Worm (Caenorhabditis elegans) whole organism, mixed stage, embryonic: ENCODE measurements around the gene B0244.7.

ENCODE experiments used
- M03D4.4 ChIP-seq: sonication (generic microtip); optimal IDR thresholded peaks from 2 replicates; lab custom pipeline; 2017; ENCODE audit warnings: mild to moderate bottlenecking, missing genetic modification characterization, missing compliant biosample characterization
- bed-3 ChIP-seq: fragments of 200-800 bp; sonication (Bioruptor generic); optimal IDR thresholded peaks from 3 replicates; lab custom pipeline; 2018; ENCODE audit warnings: mild to moderate bottlenecking, missing genetic modification characterization, moderate library complexity, missing compliant biosample characterization
- blmp-1 ChIP-seq: fragments of 150-350 bp; optimal IDR thresholded peaks from 2 replicates; lab custom pipeline; 2014; ENCODE audit warnings: missing biosample characterization, missing genetic modification characterization
- ceh-39 ChIP-seq: fragments of 150-350 bp; optimal IDR thresholded peaks from 2 replicates; lab custom pipeline; 2014; ENCODE audit warnings: missing biosample characterization, missing genetic modification characterization
- ceh-83 ChIP-seq: fragments of 200-800 bp; sonication (Bioruptor generic); optimal IDR thresholded peaks from 2 replicates; lab custom pipeline; 2018; ENCODE audit warnings: mild to moderate bottlenecking, missing genetic modification characterization, missing compliant biosample characterization
- ces-1 ChIP-seq: fragments of 150-350 bp; optimal IDR thresholded peaks from 2 replicates; lab custom pipeline; 2014; ENCODE audit warnings: missing biosample characterization, missing genetic modification reagents, missing genetic modification characterization
- cnd-1 ChIP-seq: fragments of 200-800 bp; sonication (Bioruptor generic); optimal IDR thresholded peaks from 2 replicates; lab custom pipeline; 2018; ENCODE audit warnings: mild to moderate bottlenecking, missing genetic modification characterization, missing compliant biosample characterization
- flh-1 ChIP-seq: fragments of 200-800 bp; sonication (Bioruptor generic); optimal IDR thresholded peaks from 2 replicates; lab custom pipeline; 2018; ENCODE audit warnings: mild to moderate bottlenecking, missing genetic modification characterization, moderate library complexity, missing compliant biosample characterization
- ham-2 ChIP-seq: fragments of 200-800 bp; sonication (Bioruptor generic); optimal IDR thresholded peaks from 2 replicates; lab custom pipeline; 2018; ENCODE audit warnings: mild to moderate bottlenecking, missing genetic modification characterization, missing compliant biosample characterization
- hlh-1 ChIP-seq: fragments of 150-350 bp; optimal IDR thresholded peaks from 2 replicates; lab custom pipeline; 2014; ENCODE audit warnings: missing biosample characterization, missing genetic modification reagents, missing genetic modification characterization
- lin-13 ChIP-seq: fragments of 150-350 bp; optimal IDR thresholded peaks from 2 replicates; lab custom pipeline; 2014; ENCODE audit warnings: missing biosample characterization, missing genetic modification characterization
- lin-32 ChIP-seq: fragments of 200-800 bp; sonication (Bioruptor generic); optimal IDR thresholded peaks from 2 replicates; lab custom pipeline; 2018; ENCODE audit warnings: mild to moderate bottlenecking, missing genetic modification characterization, missing compliant biosample characterization
- lsy-2 ChIP-seq: fragments of 150-350 bp; optimal IDR thresholded peaks from 2 replicates; lab custom pipeline; 2014; ENCODE audit warnings: missing biosample characterization, missing genetic modification characterization
- mab-5 ChIP-seq: fragments of 150-350 bp; optimal IDR thresholded peaks from 2 replicates; lab custom pipeline; 2014; ENCODE audit warnings: missing biosample characterization, missing genetic modification characterization
- mep-1 ChIP-seq: fragments of 150-350 bp; optimal IDR thresholded peaks from 2 replicates; lab custom pipeline; 2017; ENCODE audit warnings: missing biosample characterization, missing genetic modification reagents, missing genetic modification characterization, inconsistent platforms
- mls-2 ChIP-seq: sonication (generic microtip); optimal IDR thresholded peaks from 2 replicates; lab custom pipeline; 2016; ENCODE audit warnings: mild to moderate bottlenecking, missing genetic modification characterization, moderate library complexity, missing compliant biosample characterization
- nhr-12 ChIP-seq: fragments of 150-350 bp; optimal IDR thresholded peaks from 2 replicates; lab custom pipeline; 2014; ENCODE audit warnings: missing biosample characterization, missing genetic modification characterization
- nhr-2 ChIP-seq: fragments of 150-350 bp; optimal IDR thresholded peaks from 2 replicates; lab custom pipeline; 2014; ENCODE audit warnings: missing biosample characterization, missing genetic modification characterization
- nhr-237 ChIP-seq: fragments of 150-350 bp; optimal IDR thresholded peaks from 2 replicates; lab custom pipeline; 2014; ENCODE audit warnings: missing biosample characterization, missing genetic modification characterization
- nhr-28 ChIP-seq: fragments of 150-350 bp; optimal IDR thresholded peaks from 2 replicates; lab custom pipeline; 2014; ENCODE audit warnings: missing biosample characterization, missing genetic modification characterization
- pha-4 ChIP-seq: fragments of 150-350 bp; optimal IDR thresholded peaks from 2 replicates; lab custom pipeline; 2018; ENCODE audit warnings: missing biosample characterization, missing genetic modification reagents, missing genetic modification characterization
- sem-2 ChIP-seq: fragments of 200-800 bp; sonication (Bioruptor generic); optimal IDR thresholded peaks from 2 replicates; lab custom pipeline; 2018; ENCODE audit warnings: mild to moderate bottlenecking, missing genetic modification characterization, missing compliant biosample characterization
- sptf-1 ChIP-seq: sonication (generic microtip); optimal IDR thresholded peaks from 2 replicates; lab custom pipeline; 2017; ENCODE audit warnings: mild to moderate bottlenecking, missing genetic modification characterization, moderate library complexity, missing compliant biosample characterization
- tbx-8 ChIP-seq: fragments of 200-800 bp; sonication (Bioruptor generic); optimal IDR thresholded peaks from 2 replicates; lab custom pipeline; 2018; ENCODE audit warnings: mild to moderate bottlenecking, missing genetic modification characterization, moderate library complexity, missing compliant biosample characterization
- unc-120 ChIP-seq: sonication (generic microtip); optimal IDR thresholded peaks from 2 replicates; lab custom pipeline; 2017; ENCODE audit warnings: missing genetic modification characterization, missing compliant biosample characterization; ENCODE audit not compliant: poor library complexity, severe bottlenecking
- unc-39 ChIP-seq: fragments of 150-350 bp; optimal IDR thresholded peaks from 2 replicates; lab custom pipeline; 2014; ENCODE audit warnings: missing biosample characterization, missing genetic modification characterization
- unc-62 ChIP-seq: fragments of 150-350 bp; optimal IDR thresholded peaks from 2 replicates; lab custom pipeline; 2014; ENCODE audit warnings: missing biosample characterization, missing genetic modification reagents, missing genetic modification characterization
- zip-8 ChIP-seq: fragments of 150-350 bp; optimal IDR thresholded peaks from 2 replicates; lab custom pipeline; 2014; ENCODE audit warnings: missing biosample characterization, missing genetic modification characterization
- ztf-11 ChIP-seq: fragments of 150-350 bp; optimal IDR thresholded peaks from 2 replicates; lab custom pipeline; 2014; ENCODE audit warnings: missing biosample characterization, missing genetic modification characterization

B0244.7 gene

ce11 chrIII:5718385-5718784 is 12.9 kb upstream of the B0244.7 start (continued):
- TF ChIP-seq blmp-1 (no peak), unc-120 (tag; lab: Kevin White, UChicago) (no peak), lin-13 (no peak), ceh-83 (GFP tag; lab: Kevin White, UChicago) (no peak)

ce11 chrIII:5719105-5719831 is 12.0 kb upstream of the B0244.7 start:
- TF ChIP-seq ces-1 (GFP tag; lab: Kevin White, UChicago) (peak; percentile 42), cnd-1 (peak; percentile 3), mls-2 (tag; lab: Kevin White, UChicago) (no peak), nhr-12 (tag; lab: Kevin White, UChicago) (no peak), tbx-8 (no peak), lin-32 (GFP tag; lab: Kevin White, UChicago) (peak; percentile 3), hlh-1 (no peak), ceh-39 (tag; lab: Kevin White, UChicago) (no peak), nhr-2 (tag; lab: Kevin White, UChicago) (peak; percentile 54), unc-39 (no peak), zip-8 (peak; percentile 90), lsy-2 (tag; lab: Kevin White, UChicago) (no peak)

- TF ChIP-seq ces-1 (GFP tag; lab: Kevin White, UChicago): no peak
- no peak for TF ChIP-seq cnd-1
- TF ChIP-seq zip-8: no peak
- TF ChIP-seq M03D4.4: no peak
- no peak for TF ChIP-seq sem-2 (GFP tag; lab: Kevin White, UChicago)
- TF ChIP-seq unc-62 (GFP tag; lab: Kevin White, UChicago): no peak
- no peak for TF ChIP-seq lin-32 (GFP tag; lab: Kevin White, UChicago)
- TF ChIP-seq lsy-2 (tag; lab: Kevin White, UChicago): no peak
- no peak for TF ChIP-seq mls-2 (tag; lab: Kevin White, UChicago)
- no peak for TF ChIP-seq mep-1 (tag; lab: Kevin White, UChicago)
- TF ChIP-seq flh-1 (GFP tag; lab: Kevin White, UChicago): no peak
- TF ChIP-seq ham-2 (GFP tag; lab: Kevin White, UChicago): no peak
- no peak for TF ChIP-seq nhr-12 (tag; lab: Kevin White, UChicago)
- no peak for TF ChIP-seq mab-5 (tag; lab: Kevin White, UChicago)
- TF ChIP-seq pha-4 (tag; lab: Kevin White, UChicago): no peak
- TF ChIP-seq nhr-237: no peak
- TF ChIP-seq blmp-1: no peak
- TF ChIP-seq bed-3 (GFP tag; lab: Kevin White, UChicago): no peak
- no peak for TF ChIP-seq ztf-11 (tag; lab: Kevin White, UChicago)
These were observed 11.5 kb upstream of the B0244.7 start for ce11 chrIII:5719832-5720194.

ce11 chrIII:5720266-5721019 is 10.9 kb upstream of the B0244.7 start:
- peak; percentile 41 for TF ChIP-seq zip-8
- TF ChIP-seq ceh-39 (tag; lab: Kevin White, UChicago): no peak
- TF ChIP-seq unc-120 (tag; lab: Kevin White, UChicago): no peak
- peak; percentile 73 for TF ChIP-seq lin-32 (GFP tag; lab: Kevin White, UChicago)
- TF ChIP-seq sem-2 (GFP tag; lab: Kevin White, UChicago): no peak
- no peak for TF ChIP-seq lin-13
- TF ChIP-seq nhr-2 (tag; lab: Kevin White, UChicago): peak; percentile 59
- no peak for TF ChIP-seq mab-5 (tag; lab: Kevin White, UChicago)
- TF ChIP-seq sptf-1 (tag; lab: Kevin White, UChicago): no peak
- TF ChIP-seq ztf-11 (tag; lab: Kevin White, UChicago): peak; percentile 0
- TF ChIP-seq nhr-28: no peak
- TF ChIP-seq hlh-1: peak; percentile 15
- peak; percentile 99 for TF ChIP-seq ces-1 (GFP tag; lab: Kevin White, UChicago)
- no peak for TF ChIP-seq mls-2 (tag; lab: Kevin White, UChicago)
- TF ChIP-seq M03D4.4: peak; percentile 15
- peak; percentile 37 for TF ChIP-seq cnd-1

- TF ChIP-seq unc-62 (GFP tag; lab: Kevin White, UChicago) (peak; percentile 75), ces-1 (GFP tag; lab: Kevin White, UChicago) (peak; percentile 45), mep-1 (tag; lab: Kevin White, UChicago) (no peak), lin-32 (GFP tag; lab: Kevin White, UChicago) (no peak), unc-39 (no peak)
These were observed 9.8 kb upstream of the B0244.7 start for ce11 chrIII:5721488-5721887.
